Worm (Caenorhabditis elegans) whole organism, young adult: ENCODE measurements around the gene hrg-6.

ENCODE experiments used
- B0261.1 ChIP-seq: sonication (generic microtip); optimal IDR thresholded peaks from 2 replicates; lab custom pipeline; 2016; ENCODE audit warnings: mild to moderate bottlenecking, missing genetic modification characterization, moderate library complexity, missing compliant biosample characterization
- B0336.3 ChIP-seq: fragments of 200-800 bp; sonication (Bioruptor generic); IDR thresholded peaks from 2 replicates; pipeline ENCODE4 v1.3.6; 2022; ENCODE audit warnings: missing genetic modification characterization, missing compliant biosample characterization
- F10E7.11 ChIP-seq: sonication (generic microtip); optimal IDR thresholded peaks from 2 replicates; lab custom pipeline; 2017; ENCODE audit warnings: mild to moderate bottlenecking, missing genetic modification characterization, moderate library complexity, missing compliant biosample characterization
- F23B12.7 ChIP-seq: sonication (generic microtip); optimal IDR thresholded peaks from 2 replicates; lab custom pipeline; 2017; ENCODE audit warnings: missing genetic modification characterization, mild to moderate bottlenecking, missing compliant biosample characterization, antibody characterized with exemption, moderate library complexity; ENCODE audit not compliant: insufficient read depth
- F37B4.10 ChIP-seq: fragments of 200-800 bp; sonication (Bioruptor generic); IDR thresholded peaks from 2 replicates; pipeline ENCODE4 v1.3.6; 2022; ENCODE audit warnings: missing genetic modification characterization, missing compliant biosample characterization
- F52B5.7 ChIP-seq: sonication (generic microtip); optimal IDR thresholded peaks from 2 replicates; lab custom pipeline; 2016; ENCODE audit warnings: mild to moderate bottlenecking, missing genetic modification characterization, missing compliant biosample characterization
- F57C9.4 ChIP-seq: sonication (generic microtip); optimal IDR thresholded peaks from 2 replicates; lab custom pipeline; 2017; ENCODE audit warnings: mild to moderate bottlenecking, missing genetic modification characterization, missing compliant biosample characterization
- K12H6.12 ChIP-seq: fragments of 200-800 bp; sonication (Bioruptor generic); optimal IDR thresholded peaks from 2 replicates; lab custom pipeline; 2018; ENCODE audit warnings: mild to moderate bottlenecking, missing genetic modification characterization, missing compliant biosample characterization
- T07F8.4 ChIP-seq: sonication (generic microtip); optimal IDR thresholded peaks from 2 replicates; lab custom pipeline; 2016; ENCODE audit warnings: mild to moderate bottlenecking, missing genetic modification characterization, moderate library complexity, missing compliant biosample characterization
- Y67H2A.10 ChIP-seq: fragments of 200-800 bp; sonication (Bioruptor generic); conservative IDR thresholded peaks from 2 replicates; pipeline ENCODE4 v1.3.6; 2022; ENCODE audit warnings: missing genetic modification reagents, missing genetic modification characterization, missing compliant biosample characterization
- aptf-2 ChIP-seq: fragments of 200-800 bp; sonication (Bioruptor generic); conservative IDR thresholded peaks from 2 replicates; pipeline ENCODE4 v1.3.6; 2022; ENCODE audit warnings: missing genetic modification reagents, missing genetic modification characterization, missing compliant biosample characterization
- aptf-3 ChIP-seq: fragments of 200-800 bp; sonication (Bioruptor generic); IDR thresholded peaks from 2 replicates; pipeline ENCODE4 v1.3.6; 2022; ENCODE audit warnings: missing genetic modification characterization, missing compliant biosample characterization
- athp-1 ChIP-seq: sonication (generic microtip); optimal IDR thresholded peaks from 2 replicates; lab custom pipeline; 2017; ENCODE audit warnings: mild to moderate bottlenecking, missing genetic modification characterization, missing compliant biosample characterization
- attf-3 ChIP-seq: fragments of 200-800 bp; sonication (Bioruptor generic); conservative IDR thresholded peaks from 2 replicates; pipeline ENCODE4 v1.3.6; 2022; ENCODE audit warnings: missing genetic modification reagents, missing genetic modification characterization, missing compliant biosample characterization
- attf-5 ChIP-seq: fragments of 200-800 bp; sonication (Bioruptor generic); optimal IDR thresholded peaks from 2 replicates; lab custom pipeline; 2018; ENCODE audit warnings: mild to moderate bottlenecking, missing genetic modification characterization, missing compliant biosample characterization
- bed-2 ChIP-seq: fragments of 200-800 bp; sonication (Bioruptor generic); IDR thresholded peaks from 2 replicates; pipeline ENCODE4 v1.3.6; 2022; ENCODE audit warnings: missing genetic modification reagents, missing genetic modification characterization, missing compliant biosample characterization
- cebp-1 ChIP-seq, 2 experiments: fragments of 200-800 bp in 1 of 2; sonication (Bioruptor generic) in 1 of 2; sonication (generic microtip) in 1 of 2; IDR thresholded peaks in 1 of 2; optimal IDR thresholded peaks in 1 of 2; 2 replicates each; pipeline versions ENCODE4 v1.3.6 to Lab custom; 2017 to 2022; ENCODE audit warnings: missing compliant biosample characterization in 2 of 2, missing genetic modification characterization in 2 of 2, mild to moderate bottlenecking in 1 of 2, missing genetic modification reagents in 1 of 2, moderate library complexity in 1 of 2
- ceh-100 ChIP-seq: fragments of 200-800 bp; sonication (Bioruptor generic); IDR thresholded peaks from 2 replicates; pipeline ENCODE4 v1.3.6; 2022; ENCODE audit warnings: missing genetic modification reagents, missing genetic modification characterization, missing compliant biosample characterization
- ceh-27 ChIP-seq: fragments of 200-800 bp; sonication (Bioruptor generic); optimal IDR thresholded peaks from 2 replicates; lab custom pipeline; 2018; ENCODE audit warnings: mild to moderate bottlenecking, missing genetic modification characterization, moderate library complexity, missing compliant biosample characterization
- chd-7 ChIP-seq: sonication (generic microtip); optimal IDR thresholded peaks from 2 replicates; lab custom pipeline; 2016; ENCODE audit warnings: mild to moderate bottlenecking, missing genetic modification characterization, moderate library complexity, missing compliant biosample characterization
- efl-1 ChIP-seq: fragments of 150-350 bp; optimal IDR thresholded peaks from 2 replicates; lab custom pipeline; 2014; ENCODE audit warnings: missing biosample characterization, missing genetic modification reagents, missing genetic modification characterization
- egl-18 ChIP-seq: fragments of 200-800 bp; sonication (Bioruptor generic); IDR thresholded peaks from 2 replicates; pipeline ENCODE4 v1.3.6; 2022; ENCODE audit warnings: missing genetic modification reagents, missing genetic modification characterization, missing compliant biosample characterization
- ekl-4 ChIP-seq: fragments of 200-800 bp; sonication (Bioruptor generic); IDR thresholded peaks from 2 replicates; pipeline ENCODE4 v1.3.6; 2022; ENCODE audit warnings: missing genetic modification reagents, missing genetic modification characterization, missing compliant biosample characterization
- ets-4 ChIP-seq: fragments of 200-800 bp; sonication (Bioruptor generic); optimal IDR thresholded peaks from 2 replicates; lab custom pipeline; 2018; ENCODE audit warnings: mild to moderate bottlenecking, missing genetic modification characterization, missing compliant biosample characterization
- hlh-26 ChIP-seq: fragments of 200-800 bp; sonication (Bioruptor generic); conservative IDR thresholded peaks from 2 replicates; pipeline ENCODE4 v1.3.6; 2022; ENCODE audit warnings: missing genetic modification reagents, missing genetic modification characterization, missing compliant biosample characterization
- hmg-20 ChIP-seq: fragments of 200-800 bp; sonication (Bioruptor generic); IDR thresholded peaks from 2 replicates; pipeline ENCODE4 v1.3.6; 2022; ENCODE audit warnings: missing genetic modification reagents, missing genetic modification characterization, missing compliant biosample characterization
- lag-1 ChIP-seq: fragments of 200-800 bp; sonication (Bioruptor generic); IDR thresholded peaks from 2 replicates; pipeline ENCODE4 v1.3.6; 2022; ENCODE audit warnings: missing genetic modification reagents, missing genetic modification characterization, missing compliant biosample characterization
- lin-40 ChIP-seq: sonication (generic microtip); optimal IDR thresholded peaks from 2 replicates; lab custom pipeline; 2016; ENCODE audit warnings: missing genetic modification characterization, mild to moderate bottlenecking, missing compliant biosample characterization, missing genotype, missing genetic modification reagents
- lsl-1 ChIP-seq: fragments of 200-800 bp; sonication (Bioruptor generic); optimal IDR thresholded peaks from 2 replicates; lab custom pipeline; 2018; ENCODE audit warnings: mild to moderate bottlenecking, missing genetic modification characterization, moderate library complexity, missing compliant biosample characterization
- madf-10 ChIP-seq: sonication (generic microtip); optimal IDR thresholded peaks from 2 replicates; lab custom pipeline; 2016; ENCODE audit warnings: mild to moderate bottlenecking, missing genetic modification characterization, missing compliant biosample characterization
- mcd-1 ChIP-seq: fragments of 200-800 bp; sonication (Bioruptor generic); IDR thresholded peaks from 2 replicates; pipeline ENCODE4 v1.3.6; 2022; ENCODE audit warnings: missing genetic modification reagents, missing genetic modification characterization, missing compliant biosample characterization
- mes-4 ChIP-seq: sonication (generic microtip); optimal IDR thresholded peaks from 2 replicates; lab custom pipeline; 2016; ENCODE audit warnings: missing genotype, missing genetic modification characterization, missing compliant biosample characterization
- nfya-2 ChIP-seq: fragments of 200-800 bp; sonication (Bioruptor generic); IDR thresholded peaks from 2 replicates; pipeline ENCODE4 v1.3.6; 2022; ENCODE audit warnings: missing genetic modification reagents, missing genetic modification characterization, missing compliant biosample characterization
- nfyb-1 ChIP-seq: fragments of 200-800 bp; sonication (Bioruptor generic); IDR thresholded peaks from 2 replicates; pipeline ENCODE4 v1.3.6; 2022; ENCODE audit warnings: missing genetic modification reagents, missing genetic modification characterization, missing compliant biosample characterization
- pbrm-1 ChIP-seq: fragments of 200-800 bp; sonication (Bioruptor generic); IDR thresholded peaks from 2 replicates; pipeline ENCODE4 v1.3.6; 2022; ENCODE audit warnings: missing genetic modification reagents, missing genetic modification characterization, missing compliant biosample characterization
- rcor-1 ChIP-seq: fragments of 200-800 bp; sonication (Bioruptor generic); IDR thresholded peaks from 2 replicates; pipeline ENCODE4 v1.3.6; 2022; ENCODE audit warnings: missing genetic modification reagents, missing genetic modification characterization, missing compliant biosample characterization
- repo-1 ChIP-seq: sonication (generic microtip); optimal IDR thresholded peaks from 2 replicates; lab custom pipeline; 2017; ENCODE audit warnings: mild to moderate bottlenecking, missing genetic modification characterization, missing compliant biosample characterization
- rpc-1 ChIP-seq, 2 experiments: fragments of 150-350 bp in 1 of 2; sonication (generic microtip) in 1 of 2; optimal IDR thresholded peaks; 2 replicates each; lab custom pipeline; 2014 to 2018; ENCODE audit warnings: missing biosample characterization in 1 of 2, missing genetic modification characterization in 1 of 2, missing genetic modification reagents in 1 of 2, missing genotype in 1 of 2
- snpc-1.1 ChIP-seq: sonication (generic microtip); optimal IDR thresholded peaks from 2 replicates; lab custom pipeline; 2017; ENCODE audit warnings: missing genetic modification characterization, mild to moderate bottlenecking, missing compliant biosample characterization, antibody characterized with exemption, moderate library complexity, missing genotype, missing genetic modification reagents; ENCODE audit not compliant: insufficient read depth
- snpc-3.4 ChIP-seq: sonication (generic microtip); optimal IDR thresholded peaks from 2 replicates; lab custom pipeline; 2017; ENCODE audit warnings: missing genetic modification characterization, mild to moderate bottlenecking, missing compliant biosample characterization, antibody characterized with exemption, moderate library complexity, missing genotype, missing genetic modification reagents
- snpc-4 ChIP-seq, 5 experiments: fragments of 150-350 bp in 1 of 5; sonication (generic microtip) in 4 of 5; optimal IDR thresholded peaks; 2 replicates each; lab custom pipeline; 2014 to 2018; ENCODE audit warnings: missing genetic modification characterization in 5 of 5, missing biosample characterization in 3 of 5, antibody characterized with exemption in 2 of 5, mild to moderate bottlenecking in 2 of 5, missing compliant biosample characterization in 2 of 5, missing genotype in 2 of 5, moderate library complexity in 2 of 5, missing genetic modification reagents in 1 of 5
- somi-1 ChIP-seq: fragments of 200-800 bp; sonication (Bioruptor generic); optimal IDR thresholded peaks from 2 replicates; lab custom pipeline; 2018; ENCODE audit warnings: mild to moderate bottlenecking, missing genetic modification characterization, missing compliant biosample characterization
- tlf-1 ChIP-seq: fragments of 200-800 bp; sonication (Bioruptor generic); optimal IDR thresholded peaks from 2 replicates; lab custom pipeline; 2018; ENCODE audit warnings: mild to moderate bottlenecking, missing genetic modification characterization, missing compliant biosample characterization
- unc-62 ChIP-seq: fragments of 150-350 bp; optimal IDR thresholded peaks from 2 replicates; lab custom pipeline; 2014; ENCODE audit warnings: missing biosample characterization, missing genetic modification reagents, missing genetic modification characterization
- ztf-3 ChIP-seq: fragments of 200-800 bp; sonication (Bioruptor generic); optimal IDR thresholded peaks from 2 replicates; lab custom pipeline; 2018; ENCODE audit warnings: mild to moderate bottlenecking, missing genetic modification characterization, missing compliant biosample characterization
- ztf-6 ChIP-seq: fragments of 200-800 bp; sonication (Bioruptor generic); IDR thresholded peaks from 2 replicates; pipeline ENCODE4 v1.3.6; 2022; ENCODE audit warnings: missing genetic modification reagents, missing genetic modification characterization, missing compliant biosample characterization

Gene hrg-6

ce11 chrIV:11082789-11083235 lies 50.4 kb downstream of the hrg-6 start (continued):
- TF ChIP-seq snpc-3.4 (no peak), athp-1 (tag; lab: Kevin White, UChicago) (peak; percentile 85), aptf-3 (GFP tag; lab: Robert Waterston, UW) (no peak), repo-1 (tag; lab: Kevin White, UChicago) (peak; percentile 79), pbrm-1 (GFP tag; lab: Robert Waterston, UW) (peak; percentile 82; the same call in 1 of the 2 replicates), mes-4 (tag; lab: Kevin White, UChicago) (no peak), B0336.3 (GFP tag; lab: Robert Waterston, UW) (peak; percentile 89), T07F8.4 (tag; lab: Kevin White, UChicago) (peak; percentile 59), K12H6.12 (peak; percentile 90), snpc-4 (GFP tag; optimal IDR thresholded peaks at IDR 0.05; lab: Kevin White, UChicago) (no peak), snpc-4 (tag; optimal IDR thresholded peaks at IDR 0.05; lab: Kevin White, UChicago) (peak; percentile 47 to 73 (median 58)), hlh-26 (GFP tag; lab: Robert Waterston, UW) (no peak), egl-18 (GFP tag; lab: Robert Waterston, UW) (peak; percentile 78; the same call in 1 of the 2 replicates), nfya-2 (GFP tag; lab: Robert Waterston, UW) (no peak), tlf-1 (GFP tag; lab: Kevin White, UChicago) (peak; percentile 81), F57C9.4 (tag; lab: Kevin White, UChicago) (no peak), attf-3 (GFP tag; lab: Robert Waterston, UW) (no peak), chd-7 (tag; lab: Kevin White, UChicago) (peak; percentile 90), ekl-4 (peak; percentile 74), attf-5 (GFP tag; lab: Kevin White, UChicago) (peak; percentile 89), bed-2 (GFP tag; lab: Robert Waterston, UW) (peak; percentile 30; the same call in 1 of the 2 replicates), cebp-1 (GFP tag; IDR thresholded peaks at IDR 0.05; lab: Robert Waterston, UW) (0 out of 2 replicates have a peak, but pooled peaks have one; percentile 56), cebp-1 (tag; optimal IDR thresholded peaks at IDR 0.05; lab: Kevin White, UChicago) (peak; percentile 92), efl-1 (GFP tag; lab: Kevin White, UChicago) (no peak), B0261.1 (tag; lab: Kevin White, UChicago) (peak; percentile 8), F10E7.11 (tag; lab: Kevin White, UChicago) (peak; percentile 0), F23B12.7 (tag; lab: Kevin White, UChicago) (peak; percentile 27), ceh-27 (peak; percentile 90), aptf-2 (GFP tag; lab: Robert Waterston, UW) (no peak), hmg-20 (GFP tag; lab: Robert Waterston, UW) (0 out of 2 replicates have a peak, but pooled peaks have one; percentile 16), madf-10 (tag; lab: Kevin White, UChicago) (peak; percentile 84), unc-62 (GFP tag; lab: Kevin White, UChicago) (peak; percentile 53), lsl-1 (GFP tag; lab: Kevin White, UChicago) (no peak), ztf-3 (GFP tag; lab: Kevin White, UChicago) (no peak), F52B5.7 (peak; percentile 11), somi-1 (GFP tag; lab: Kevin White, UChicago) (peak; percentile 74), F37B4.10 (no peak), rpc-1 (optimal IDR thresholded peaks at IDR 0.05; lab: Kevin White, UChicago) (no peak), rpc-1 (tag; optimal IDR thresholded peaks at IDR 0.05; lab: Kevin White, UChicago) (no peak), lin-40 (tag; lab: Kevin White, UChicago) (peak; percentile 93), lag-1 (GFP tag; lab: Robert Waterston, UW) (no peak), mcd-1 (GFP tag; lab: Robert Waterston, UW) (peak; percentile 82), ets-4 (GFP tag; lab: Kevin White, UChicago) (peak; percentile 73), ztf-6 (GFP tag; lab: Robert Waterston, UW) (no peak; the same call in 1 of the 2 replicates), Y67H2A.10 (peak; percentile 54; the same call in 1 of the 2 replicates), rcor-1 (peak; percentile 63), nfyb-1 (peak; percentile 90), ceh-100 (GFP tag; lab: Robert Waterston, UW) (peak; percentile 15; the same call in 1 of the 2 replicates), snpc-1.1 (tag; lab: Kevin White, UChicago) (no peak)
